Worm (Caenorhabditis elegans): ENCODE results near the gene C32D5.12.
A peak's percentile ranks its signal among the peaks of the same experiment; 100 is the strongest.

Gene C32D5.12

ce11 chrII:6358905-6359304, at the start of gene C32D5.12:
Gene C32D5.12, minus strand, starts transcription at chrII:6359005.
- TF ChIP-seq mml-1 (tag; optimal IDR thresholded peaks at IDR 0.05) (no peak), nhr-28 (tag; optimal IDR thresholded peaks at IDR 0.05) (no peak), nhr-237 (tag; optimal IDR thresholded peaks at IDR 0.05) (no peak), ceh-82 (tag; optimal IDR thresholded peaks at IDR 0.05) (no peak), nhr-76 (tag; optimal IDR thresholded peaks at IDR 0.05) (no peak), ceh-16 (tag; optimal IDR thresholded peaks at IDR 0.05) (no peak), lsy-12 (tag; optimal IDR thresholded peaks at IDR 0.05) (no peak), ztf-11 (tag; optimal IDR thresholded peaks at IDR 0.05) (no peak), elt-1 (tag; optimal IDR thresholded peaks at IDR 0.05) (no peak), nhr-77 (tag; optimal IDR thresholded peaks at IDR 0.05) (no peak), nhr-23 (tag; optimal IDR thresholded peaks at IDR 0.05) (no peak), ztf-4 (tag; optimal IDR thresholded peaks at IDR 0.05) (no peak), fkh-2 (tag; optimal IDR thresholded peaks at IDR 0.05) (no peak), nfya-1 (tag; optimal IDR thresholded peaks at IDR 0.05; ENCODE audit: insufficient read depth) (no peak), hmg-11 (tag; optimal IDR thresholded peaks at IDR 0.05) (no peak), eor-1 (tag; optimal IDR thresholded peaks at IDR 0.05) (no peak), sea-2 (GFP tag; optimal IDR thresholded peaks at IDR 0.05) (no peak), unc-39 (tag; optimal IDR thresholded peaks at IDR 0.05) (no peak), nhr-67 (tag; optimal IDR thresholded peaks at IDR 0.05) (no peak), ama-1 (optimal IDR thresholded peaks at IDR 0.05) (no peak)

ce11 chrII:6407279-6407678, 48.5 kb upstream of the C32D5.12 start, which contains the start of gene spp-11:
Gene spp-11, minus strand, starts transcription at chrII:6407379.
- TF ChIP-seq lsy-12 (tag; optimal IDR thresholded peaks at IDR 0.05) (no peak), snpc-4 (tag; optimal IDR thresholded peaks at IDR 0.05) (no peak), sea-2 (GFP tag; optimal IDR thresholded peaks at IDR 0.05) (no peak), ztf-4 (tag; optimal IDR thresholded peaks at IDR 0.05) (no peak), nhr-11 (tag; optimal IDR thresholded peaks at IDR 0.05) (no peak), hmg-11 (tag; optimal IDR thresholded peaks at IDR 0.05) (no peak), egl-27 (tag; optimal IDR thresholded peaks at IDR 0.05) (no peak), ztf-11 (tag; optimal IDR thresholded peaks at IDR 0.05) (no peak)

ce11 chrII:6403233-6403632, 44.4 kb upstream of the C32D5.12 start, which contains the start of gene T25D10.1:
Gene T25D10.1, plus strand, starts transcription at chrII:6403401.
- no peak for TF ChIP-seq nfya-1 (tag; optimal IDR thresholded peaks at IDR 0.05; ENCODE audit: insufficient read depth)
- no peak for TF ChIP-seq skn-1 (tag; optimal IDR thresholded peaks at IDR 0.05)
- no peak for TF ChIP-seq ama-1 (optimal IDR thresholded peaks at IDR 0.05)
- peak; percentile 46 for TF ChIP-seq elt-2 (tag; optimal IDR thresholded peaks at IDR 0.05)
- no peak for TF ChIP-seq nhr-77 (tag; optimal IDR thresholded peaks at IDR 0.05)
- TF ChIP-seq ceh-28 (tag; optimal IDR thresholded peaks at IDR 0.05): no peak
- no peak for TF ChIP-seq nhr-12 (tag; optimal IDR thresholded peaks at IDR 0.05)
- TF ChIP-seq pha-4 (tag; optimal IDR thresholded peaks at IDR 0.05): peak; percentile 61
- no peak for TF ChIP-seq sea-2 (GFP tag; optimal IDR thresholded peaks at IDR 0.05)

ce11 chrII:6401649-6402048, 42.8 kb upstream of the C32D5.12 start, which contains the start of gene btb-2:
Gene btb-2, plus strand, starts transcription at chrII:6401949.
- TF ChIP-seq daf-12 (tag; optimal IDR thresholded peaks at IDR 0.05): no peak
- no peak for TF ChIP-seq ztf-11 (tag; optimal IDR thresholded peaks at IDR 0.05)
- no peak for TF ChIP-seq nhr-28 (tag; optimal IDR thresholded peaks at IDR 0.05)
- TF ChIP-seq jun-1 (tag; optimal IDR thresholded peaks at IDR 0.05): no peak
- TF ChIP-seq nhr-76 (tag; optimal IDR thresholded peaks at IDR 0.05): no peak
- TF ChIP-seq ceh-82 (tag; optimal IDR thresholded peaks at IDR 0.05): no peak
- no peak for TF ChIP-seq unc-62 (GFP tag; optimal IDR thresholded peaks at IDR 0.05)
- TF ChIP-seq sea-2 (GFP tag; optimal IDR thresholded peaks at IDR 0.05): no peak
- TF ChIP-seq tbx-2 (tag; optimal IDR thresholded peaks at IDR 0.05): no peak
- TF ChIP-seq lin-39 (tag; optimal IDR thresholded peaks at IDR 0.05): no peak
- no peak for TF ChIP-seq nhr-12 (tag; optimal IDR thresholded peaks at IDR 0.05)
- no peak for TF ChIP-seq mml-1 (tag; optimal IDR thresholded peaks at IDR 0.05)
- TF ChIP-seq skn-1 (tag; optimal IDR thresholded peaks at IDR 0.05): no peak
- TF ChIP-seq nhr-237 (tag; optimal IDR thresholded peaks at IDR 0.05): no peak

ce11 chrII:6398406-6398805, 39.6 kb upstream of the C32D5.12 start, which contains the start of gene zig-10:
Gene zig-10, plus strand, starts transcription at chrII:6398706.
- TF ChIP-seq daf-12 (tag; optimal IDR thresholded peaks at IDR 0.05) (no peak), ceh-16 (tag; optimal IDR thresholded peaks at IDR 0.05) (no peak), sea-2 (GFP tag; optimal IDR thresholded peaks at IDR 0.05) (no peak), ztf-11 (tag; optimal IDR thresholded peaks at IDR 0.05) (no peak), lin-15B (tag; optimal IDR thresholded peaks at IDR 0.05) (no peak)

Data from whole organism, L3 larva.